Worm (Caenorhabditis elegans) whole organism, mixed stage, embryonic: ENCODE measurements around the gene prmt-9.

Experiments
- M03D4.4 ChIP-seq: sonication (generic microtip); optimal IDR thresholded peaks from 2 replicates; lab custom pipeline; 2017; ENCODE audit warnings: mild to moderate bottlenecking, missing genetic modification characterization, missing compliant biosample characterization
- ceh-39 ChIP-seq: fragments of 150-350 bp; optimal IDR thresholded peaks from 2 replicates; lab custom pipeline; 2014; ENCODE audit warnings: missing biosample characterization, missing genetic modification characterization
- lsy-2 ChIP-seq: fragments of 150-350 bp; optimal IDR thresholded peaks from 2 replicates; lab custom pipeline; 2014; ENCODE audit warnings: missing biosample characterization, missing genetic modification characterization
- mep-1 ChIP-seq: fragments of 150-350 bp; optimal IDR thresholded peaks from 2 replicates; lab custom pipeline; 2017; ENCODE audit warnings: missing biosample characterization, missing genetic modification reagents, missing genetic modification characterization, inconsistent platforms
- nhr-12 ChIP-seq: fragments of 150-350 bp; optimal IDR thresholded peaks from 2 replicates; lab custom pipeline; 2014; ENCODE audit warnings: missing biosample characterization, missing genetic modification characterization
- nhr-28 ChIP-seq: fragments of 150-350 bp; optimal IDR thresholded peaks from 2 replicates; lab custom pipeline; 2014; ENCODE audit warnings: missing biosample characterization, missing genetic modification characterization
- pha-4 ChIP-seq: fragments of 150-350 bp; optimal IDR thresholded peaks from 2 replicates; lab custom pipeline; 2018; ENCODE audit warnings: missing biosample characterization, missing genetic modification reagents, missing genetic modification characterization
- sem-2 ChIP-seq: fragments of 200-800 bp; sonication (Bioruptor generic); optimal IDR thresholded peaks from 2 replicates; lab custom pipeline; 2018; ENCODE audit warnings: mild to moderate bottlenecking, missing genetic modification characterization, missing compliant biosample characterization
- snpc-4 ChIP-seq: fragments of 150-350 bp; optimal IDR thresholded peaks from 2 replicates; lab custom pipeline; 2014; ENCODE audit warnings: missing biosample characterization, missing genetic modification characterization
- sptf-1 ChIP-seq: sonication (generic microtip); optimal IDR thresholded peaks from 2 replicates; lab custom pipeline; 2017; ENCODE audit warnings: mild to moderate bottlenecking, missing genetic modification characterization, moderate library complexity, missing compliant biosample characterization
- unc-120 ChIP-seq: sonication (generic microtip); optimal IDR thresholded peaks from 2 replicates; lab custom pipeline; 2017; ENCODE audit warnings: missing genetic modification characterization, missing compliant biosample characterization; ENCODE audit not compliant: poor library complexity, severe bottlenecking
- unc-62 ChIP-seq: fragments of 150-350 bp; optimal IDR thresholded peaks from 2 replicates; lab custom pipeline; 2014; ENCODE audit warnings: missing biosample characterization, missing genetic modification reagents, missing genetic modification characterization
- zip-8 ChIP-seq: fragments of 150-350 bp; optimal IDR thresholded peaks from 2 replicates; lab custom pipeline; 2014; ENCODE audit warnings: missing biosample characterization, missing genetic modification characterization

DNA sequence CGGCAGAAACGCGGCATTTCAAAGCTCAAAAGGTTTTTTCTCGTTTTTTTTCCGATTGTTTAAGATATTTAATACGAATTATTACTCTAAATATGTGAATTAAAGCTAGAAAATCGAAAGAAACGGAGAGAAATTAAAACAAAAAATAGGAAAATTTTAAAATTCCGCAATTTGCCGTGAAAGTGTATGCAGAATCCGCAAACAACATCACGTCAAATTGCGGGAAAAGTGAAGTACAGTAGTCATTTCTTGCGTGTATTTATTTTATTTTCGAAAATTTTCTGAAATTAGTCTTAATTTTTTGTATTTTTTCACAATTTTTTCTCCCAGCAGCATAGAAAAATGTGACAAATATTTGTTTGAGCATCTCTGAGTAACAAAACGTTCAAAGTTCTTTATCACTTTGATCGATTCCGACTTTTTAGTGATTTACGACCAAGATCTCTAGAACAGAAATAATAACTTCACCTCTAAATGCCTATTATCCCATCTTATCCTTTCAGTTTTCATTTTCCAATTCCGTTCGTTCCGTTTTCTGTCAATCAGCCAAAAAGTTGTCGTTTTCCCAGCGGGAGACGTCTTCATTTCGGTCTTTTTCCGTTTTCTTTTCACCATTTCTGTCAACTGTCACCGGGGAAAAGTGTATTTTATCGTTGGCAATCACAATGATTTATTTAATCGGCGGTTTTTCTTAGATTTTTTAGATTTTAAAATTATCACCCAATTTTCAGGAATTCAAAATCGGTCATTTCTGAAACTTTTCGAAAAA, 832 bp upstream of the prmt-9 start:
- TF ChIP-seq nhr-28 (no peak), ceh-39 (tag; lab: Kevin White, UChicago) (no peak), mep-1 (no peak), unc-62 (GFP tag; lab: Kevin White, UChicago) (no peak), unc-120 (tag; lab: Kevin White, UChicago) (no peak), sptf-1 (tag; lab: Kevin White, UChicago) (no peak), pha-4 (tag; lab: Kevin White, UChicago) (no peak), lsy-2 (tag; lab: Kevin White, UChicago) (no peak), snpc-4 (tag; lab: Kevin White, UChicago) (no peak), sem-2 (GFP tag; lab: Kevin White, UChicago) (no peak), nhr-12 (no peak), zip-8 (tag; lab: Kevin White, UChicago) (no peak), M03D4.4 (tag; lab: Kevin White, UChicago) (no peak)
